Worm (Caenorhabditis elegans) whole organism, young adult: Measurements from ENCODE around the gene srh-98.
"Not testable (repeated sequence)": the region's sequence is repeated elsewhere in the genome, so short reads cannot be mapped to it uniquely, and the experiment has no call there.

Source experiments
- B0019.2 ChIP-seq: fragments of 200-800 bp; sonication (Bioruptor generic); conservative IDR thresholded peaks from 2 replicates; pipeline ENCODE4 v1.3.6; 2022; ENCODE audit warnings: missing genetic modification reagents, missing genetic modification characterization, missing compliant biosample characterization
- D2030.7 ChIP-seq: fragments of 200-800 bp; sonication (Bioruptor generic); IDR thresholded peaks from 2 replicates; pipeline ENCODE4 v1.3.6; 2022; ENCODE audit warnings: missing genetic modification reagents, missing genetic modification characterization, missing compliant biosample characterization
- F22D6.2 ChIP-seq: sonication (generic microtip); optimal IDR thresholded peaks from 2 replicates; lab custom pipeline; 2016; ENCODE audit warnings: mild to moderate bottlenecking, missing genetic modification characterization, missing compliant biosample characterization
- F33H1.4 ChIP-seq: fragments of 200-800 bp; sonication (Bioruptor generic); IDR thresholded peaks from 2 replicates; pipeline ENCODE4 v1.3.6; 2022; ENCODE audit warnings: missing genetic modification reagents, missing genetic modification characterization, missing compliant biosample characterization
- Y95B8A.8 ChIP-seq: fragments of 200-800 bp; sonication (Bioruptor generic); IDR thresholded peaks from 2 replicates; pipeline ENCODE4 v1.3.6; 2022; ENCODE audit warnings: missing genetic modification reagents, missing genetic modification characterization, missing compliant biosample characterization
- ZK185.1 ChIP-seq: sonication (generic microtip); optimal IDR thresholded peaks from 2 replicates; lab custom pipeline; 2016; ENCODE audit warnings: mild to moderate bottlenecking, missing genetic modification characterization, missing compliant biosample characterization; ENCODE audit not compliant: poor library complexity, severe bottlenecking
- attf-6 ChIP-seq: fragments of 200-800 bp; sonication (Bioruptor generic); IDR thresholded peaks from 2 replicates; pipeline ENCODE4 v1.3.6; 2022; ENCODE audit warnings: missing genetic modification reagents, missing genetic modification characterization, missing compliant biosample characterization
- bed-2 ChIP-seq: fragments of 200-800 bp; sonication (Bioruptor generic); IDR thresholded peaks from 2 replicates; pipeline ENCODE4 v1.3.6; 2022; ENCODE audit warnings: missing genetic modification reagents, missing genetic modification characterization, missing compliant biosample characterization
- ceh-91 ChIP-seq: fragments of 200-800 bp; sonication (Bioruptor generic); IDR thresholded peaks from 2 replicates; pipeline ENCODE4 v1.3.6; 2022; ENCODE audit warnings: missing genetic modification reagents, missing genetic modification characterization, missing compliant biosample characterization
- dox-1 ChIP-seq: fragments of 200-800 bp; sonication (Bioruptor generic); IDR thresholded peaks from 2 replicates; pipeline ENCODE4 v1.3.6; 2022; ENCODE audit warnings: missing genetic modification reagents, missing genetic modification characterization, missing compliant biosample characterization
- egl-18 ChIP-seq: fragments of 200-800 bp; sonication (Bioruptor generic); IDR thresholded peaks from 2 replicates; pipeline ENCODE4 v1.3.6; 2022; ENCODE audit warnings: missing genetic modification reagents, missing genetic modification characterization, missing compliant biosample characterization
- egrh-3 ChIP-seq: fragments of 200-800 bp; sonication (Bioruptor generic); IDR thresholded peaks from 2 replicates; pipeline ENCODE4 v1.3.6; 2022; ENCODE audit warnings: missing genetic modification reagents, missing genetic modification characterization, missing compliant biosample characterization
- ekl-4 ChIP-seq: fragments of 200-800 bp; sonication (Bioruptor generic); IDR thresholded peaks from 2 replicates; pipeline ENCODE4 v1.3.6; 2022; ENCODE audit warnings: missing genetic modification reagents, missing genetic modification characterization, missing compliant biosample characterization
- hlh-26 ChIP-seq: fragments of 200-800 bp; sonication (Bioruptor generic); conservative IDR thresholded peaks from 2 replicates; pipeline ENCODE4 v1.3.6; 2022; ENCODE audit warnings: missing genetic modification reagents, missing genetic modification characterization, missing compliant biosample characterization
- hmg-1.2 ChIP-seq: fragments of 200-800 bp; sonication (Bioruptor generic); IDR thresholded peaks from 2 replicates; pipeline ENCODE4 v1.3.6; 2022; ENCODE audit warnings: missing genetic modification reagents, missing genetic modification characterization, missing compliant biosample characterization
- hsf-1 ChIP-seq: fragments of 200-800 bp; sonication (Bioruptor generic); IDR thresholded peaks from 2 replicates; pipeline ENCODE4 v1.3.6; 2022; ENCODE audit warnings: missing genetic modification reagents, missing genetic modification characterization, missing compliant biosample characterization
- lin-35 ChIP-seq, 3 experiments: fragments of 150-350 bp in 2 of 3; sonication (generic microtip) in 1 of 3; optimal IDR thresholded peaks; 2 replicates each; lab custom pipeline; 2014 to 2018; ENCODE audit warnings: missing biosample characterization in 3 of 3, missing genetic modification characterization in 3 of 3, missing genetic modification reagents in 3 of 3
- lin-40 ChIP-seq: sonication (generic microtip); optimal IDR thresholded peaks from 2 replicates; lab custom pipeline; 2016; ENCODE audit warnings: missing genetic modification characterization, mild to moderate bottlenecking, missing compliant biosample characterization, missing genotype, missing genetic modification reagents
- lin-54 ChIP-seq: fragments of 200-800 bp; sonication (Bioruptor generic); optimal IDR thresholded peaks from 2 replicates; lab custom pipeline; 2018; ENCODE audit warnings: mild to moderate bottlenecking, missing genetic modification characterization, missing compliant biosample characterization
- madf-3 ChIP-seq: fragments of 200-800 bp; sonication (Bioruptor generic); IDR thresholded peaks from 2 replicates; pipeline ENCODE4 v1.3.6; 2022; ENCODE audit warnings: missing genetic modification reagents, missing genetic modification characterization, missing compliant biosample characterization
- madf-6 ChIP-seq: fragments of 200-800 bp; sonication (Bioruptor generic); IDR thresholded peaks from 2 replicates; pipeline ENCODE4 v1.3.6; 2022; ENCODE audit warnings: missing genetic modification reagents, missing genetic modification characterization, missing compliant biosample characterization
- mcd-1 ChIP-seq: fragments of 200-800 bp; sonication (Bioruptor generic); IDR thresholded peaks from 2 replicates; pipeline ENCODE4 v1.3.6; 2022; ENCODE audit warnings: missing genetic modification reagents, missing genetic modification characterization, missing compliant biosample characterization
- mxl-1 ChIP-seq: sonication (generic microtip); optimal IDR thresholded peaks from 2 replicates; lab custom pipeline; 2016; ENCODE audit warnings: missing genetic modification characterization, missing compliant biosample characterization
- pbrm-1 ChIP-seq: fragments of 200-800 bp; sonication (Bioruptor generic); IDR thresholded peaks from 2 replicates; pipeline ENCODE4 v1.3.6; 2022; ENCODE audit warnings: missing genetic modification reagents, missing genetic modification characterization, missing compliant biosample characterization
- rcor-1 ChIP-seq: fragments of 200-800 bp; sonication (Bioruptor generic); IDR thresholded peaks from 2 replicates; pipeline ENCODE4 v1.3.6; 2022; ENCODE audit warnings: missing genetic modification reagents, missing genetic modification characterization, missing compliant biosample characterization
- repo-1 ChIP-seq: sonication (generic microtip); optimal IDR thresholded peaks from 2 replicates; lab custom pipeline; 2017; ENCODE audit warnings: mild to moderate bottlenecking, missing genetic modification characterization, missing compliant biosample characterization
- snpc-3.4 ChIP-seq: sonication (generic microtip); optimal IDR thresholded peaks from 2 replicates; lab custom pipeline; 2017; ENCODE audit warnings: missing genetic modification characterization, mild to moderate bottlenecking, missing compliant biosample characterization, antibody characterized with exemption, moderate library complexity, missing genotype, missing genetic modification reagents
- snpc-4 ChIP-seq, 5 experiments: fragments of 150-350 bp in 1 of 5; sonication (generic microtip) in 4 of 5; optimal IDR thresholded peaks; 2 replicates each; lab custom pipeline; 2014 to 2018; ENCODE audit warnings: missing genetic modification characterization in 5 of 5, missing biosample characterization in 3 of 5, antibody characterized with exemption in 2 of 5, mild to moderate bottlenecking in 2 of 5, missing compliant biosample characterization in 2 of 5, missing genotype in 2 of 5, moderate library complexity in 2 of 5, missing genetic modification reagents in 1 of 5
- somi-1 ChIP-seq: fragments of 200-800 bp; sonication (Bioruptor generic); optimal IDR thresholded peaks from 2 replicates; lab custom pipeline; 2018; ENCODE audit warnings: mild to moderate bottlenecking, missing genetic modification characterization, missing compliant biosample characterization
- sptf-2 ChIP-seq: fragments of 200-800 bp; sonication (Bioruptor generic); optimal IDR thresholded peaks from 2 replicates; lab custom pipeline; 2018; ENCODE audit warnings: mild to moderate bottlenecking, missing genetic modification characterization, missing compliant biosample characterization
- tbp1 ChIP-seq: fragments of 200-800 bp; sonication (Bioruptor generic); optimal IDR thresholded peaks from 2 replicates; lab custom pipeline; 2018; ENCODE audit warnings: mild to moderate bottlenecking, missing genetic modification characterization, missing compliant biosample characterization
- xnd-1 ChIP-seq: sonication (generic microtip); optimal IDR thresholded peaks from 2 replicates; lab custom pipeline; 2016; ENCODE audit warnings: missing genotype, missing genetic modification reagents, missing genetic modification characterization, missing compliant biosample characterization
- ztf-18 ChIP-seq: sonication (generic microtip); optimal IDR thresholded peaks from 2 replicates; lab custom pipeline; 2016; ENCODE audit warnings: missing genotype, mild to moderate bottlenecking, missing genetic modification characterization, missing compliant biosample characterization
- ztf-22 ChIP-seq: fragments of 200-800 bp; sonication (Bioruptor generic); optimal IDR thresholded peaks from 2 replicates; lab custom pipeline; 2018; ENCODE audit warnings: mild to moderate bottlenecking, missing genetic modification characterization, moderate library complexity, missing compliant biosample characterization

srh-98 gene

DNA sequence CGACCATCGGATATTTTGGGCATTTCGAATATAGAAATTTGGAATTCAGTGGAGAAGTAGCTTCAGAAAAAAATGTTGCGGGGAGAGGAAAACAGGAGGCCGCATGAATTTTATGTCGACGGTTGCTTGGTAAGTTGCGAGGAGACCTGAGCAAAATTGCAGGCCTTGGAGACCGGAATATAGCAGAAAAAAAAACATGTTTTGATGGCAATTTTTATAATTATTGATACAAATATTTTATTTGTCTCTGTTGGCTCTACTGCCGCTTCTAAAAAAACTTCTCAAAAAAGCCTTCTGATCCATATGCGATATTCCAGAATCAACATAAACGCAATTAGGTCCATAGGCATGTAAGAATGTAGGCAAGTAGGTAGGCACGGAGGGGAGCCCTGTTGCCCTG, 39.8 kb upstream of the srh-98 start, which contains the start of gene pacl-1:
Gene pacl-1, minus strand, starts transcription at position 101 of the 400 bp plus-strand sequence.
- TF ChIP-seq lin-35 (GFP tag; optimal IDR thresholded peaks at IDR 0.05; lab: Kevin White, UChicago) (no peak), snpc-3.4 (tag; lab: Kevin White, UChicago) (no peak), B0019.2 (no peak)

DNA sequence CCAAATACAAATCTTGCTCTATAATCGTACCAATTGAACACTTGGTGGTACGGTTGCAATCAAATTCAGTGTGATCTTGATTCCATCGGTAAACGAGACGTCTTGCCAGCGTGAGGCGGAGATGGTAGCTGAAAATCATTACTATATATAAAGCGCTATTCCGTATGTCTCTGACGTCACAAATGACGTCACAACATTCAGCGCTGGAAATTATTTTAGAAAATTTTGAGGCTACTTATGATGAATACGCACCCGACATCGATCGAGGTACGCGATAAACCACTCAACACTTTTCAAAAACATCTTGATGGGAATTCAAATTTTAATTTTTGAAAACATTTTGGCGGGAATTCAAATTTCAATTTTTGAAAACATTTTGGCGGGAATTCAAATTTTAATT, 37.8 kb upstream of the srh-98 start:
- TF ChIP-seq snpc-4 (GFP tag; optimal IDR thresholded peaks at IDR 0.05; lab: Kevin White, UChicago), result not testable (repeated sequence)
- peak in 1 of 4 experiments; percentile 62 for TF ChIP-seq snpc-4 (tag; optimal IDR thresholded peaks at IDR 0.05; lab: Kevin White, UChicago)
- TF ChIP-seq pbrm-1 (GFP tag; lab: Robert Waterston, UW), result peak; percentile 6; the same call in 1 of the 2 replicates
- 0 out of 2 replicates have a peak, but pooled peaks have one; percentile 58 for TF ChIP-seq attf-6 (GFP tag; lab: Robert Waterston, UW)
- TF ChIP-seq, all 124 proteins: peak for 3; not testable (repeated sequence) for 121

DNA sequence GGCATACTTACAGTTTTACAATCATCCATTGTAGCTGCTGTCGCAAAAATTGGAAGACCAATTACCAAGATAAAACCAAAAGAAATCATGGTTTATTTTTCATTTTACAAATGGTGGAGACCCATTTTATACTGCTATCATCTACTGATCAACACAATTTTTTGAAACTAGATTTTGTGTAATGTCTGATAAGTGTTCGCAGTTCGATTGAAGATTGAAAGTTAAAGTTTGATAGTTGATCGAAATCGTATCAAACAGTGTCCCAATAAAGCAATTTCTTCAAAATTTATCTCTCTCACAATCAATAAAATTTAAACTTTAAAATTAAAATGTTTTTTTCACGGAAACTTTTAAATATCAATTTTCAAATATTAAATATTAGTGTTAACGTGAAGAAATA, 35.6 kb upstream of the srh-98 start, which contains the start of gene T13F3.6:
Gene T13F3.6, minus strand, starts transcription at position 101 of the 400 bp plus-strand sequence.
- TF ChIP-seq bed-2 (GFP tag; lab: Robert Waterston, UW) (no peak), madf-3 (GFP tag; lab: Robert Waterston, UW) (no peak)

DNA sequence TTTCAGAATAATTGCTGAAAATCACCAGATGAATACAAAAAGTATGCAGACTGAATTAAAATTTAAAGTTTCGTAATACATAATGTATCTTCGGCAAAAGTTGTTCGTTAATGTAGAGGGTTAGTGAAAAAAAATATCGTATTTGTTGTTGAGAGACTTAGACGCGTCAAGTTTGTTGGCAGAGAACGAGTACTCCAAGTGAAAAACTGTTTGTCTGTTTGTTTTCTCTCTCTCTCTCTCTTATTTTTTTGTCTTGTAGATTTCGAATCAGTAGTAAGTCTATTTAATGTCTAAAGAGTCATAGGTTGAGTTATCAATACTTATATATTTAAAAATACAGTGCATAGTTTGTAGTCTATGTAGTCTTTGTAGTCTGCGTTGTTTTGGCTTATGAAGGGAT, 34.0 kb upstream of the srh-98 start, which contains the start of the genes fbxa-2 and T13F3.8:
Gene fbxa-2, minus strand, starts transcription at position 101 of the 400 bp plus-strand sequence.
Gene T13F3.8, plus strand, starts transcription at position 245 of the 400 bp plus-strand sequence.
- TF ChIP-seq hmg-1.2 (GFP tag; lab: Robert Waterston, UW) (no peak), lin-54 (GFP tag; lab: Kevin White, UChicago) (no peak), tbp1 (GFP tag; lab: Kevin White, UChicago) (no peak), sptf-2 (GFP tag; lab: Kevin White, UChicago) (no peak), hlh-26 (no peak), Y95B8A.8 (no peak), F22D6.2 (no peak), F33H1.4 (GFP tag; lab: Robert Waterston, UW) (no peak), ztf-22 (GFP tag; lab: Kevin White, UChicago) (no peak), egrh-3 (no peak)

DNA sequence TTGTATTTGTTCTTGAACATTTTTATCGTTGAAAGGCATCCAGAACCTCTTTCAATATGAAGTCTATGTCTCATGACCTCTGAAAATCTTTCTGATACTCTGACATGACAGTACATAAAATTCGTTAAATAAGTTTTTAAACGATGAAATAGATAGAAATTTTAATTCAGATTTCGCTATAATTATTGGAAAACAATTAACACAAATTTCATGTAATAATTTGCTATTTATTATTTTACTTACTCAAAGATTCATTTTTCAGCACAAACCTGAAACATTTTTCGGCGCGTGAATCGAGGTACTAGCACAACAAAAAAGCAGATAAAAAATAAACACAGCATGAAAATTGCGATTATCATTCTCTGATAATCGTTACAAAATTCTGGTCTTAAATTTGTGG, 31.0 kb upstream of the srh-98 start, which contains the start of gene T13F3.4:
Gene T13F3.4, minus strand, starts transcription at position 101 of the 400 bp plus-strand sequence.
- TF ChIP-seq egrh-3 (no peak), ZK185.1 (tag; lab: Kevin White, UChicago) (no peak), somi-1 (no peak), D2030.7 (no peak), lin-40 (tag; lab: Kevin White, UChicago) (no peak), ztf-18 (tag; lab: Kevin White, UChicago) (no peak), mcd-1 (GFP tag; lab: Robert Waterston, UW) (no peak), xnd-1 (tag; lab: Kevin White, UChicago) (no peak), ekl-4 (GFP tag; lab: Robert Waterston, UW) (no peak), mxl-1 (tag; lab: Kevin White, UChicago) (no peak), hsf-1 (GFP tag; lab: Robert Waterston, UW) (no peak), ztf-22 (GFP tag; lab: Kevin White, UChicago) (no peak), dox-1 (no peak), repo-1 (tag; lab: Kevin White, UChicago) (no peak), rcor-1 (GFP tag; lab: Robert Waterston, UW) (no peak), egl-18 (GFP tag; lab: Robert Waterston, UW) (no peak), ceh-91 (no peak), snpc-3.4 (tag; lab: Kevin White, UChicago) (no peak), madf-6 (GFP tag; lab: Robert Waterston, UW) (no peak)
- TF ChIP-seq, all 124 proteins: peak for 0
